Worm (Caenorhabditis elegans): ENCODE measurements around the gene F53F4.7.

DNA sequence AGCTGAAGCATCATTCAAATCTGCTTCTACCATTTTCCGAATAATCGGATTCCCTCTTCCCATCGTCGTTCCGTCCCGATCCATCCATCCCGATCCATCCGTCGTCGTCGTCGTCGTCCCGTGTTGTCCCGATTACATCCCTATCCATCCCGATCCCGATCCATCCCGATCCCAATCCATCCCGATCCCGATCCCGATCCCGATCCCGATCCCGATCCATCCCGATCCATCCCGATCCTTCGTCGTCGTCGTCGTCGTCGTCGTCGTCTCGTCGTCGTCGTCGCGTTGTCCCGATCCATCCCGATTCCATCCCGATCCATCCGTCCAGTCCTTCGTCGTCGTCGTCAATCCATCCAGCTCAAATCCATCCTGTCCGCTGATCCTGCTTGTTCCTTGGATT, 33.4 kb upstream of the F53F4.7 start:
- TF ChIP-seq pha-4 (tag; optimal IDR thresholded peaks at IDR 0.05) (no peak), blmp-1 (tag; optimal IDR thresholded peaks at IDR 0.05) (no peak), nhr-237 (tag; optimal IDR thresholded peaks at IDR 0.05) (no peak), bed-3 (GFP tag; optimal IDR thresholded peaks at IDR 0.05) (no peak)

Measured in whole organism, mixed stage, embryonic.